Worm (Caenorhabditis elegans) whole organism, young adult: ENCODE measurements around the gene srx-2.

ENCODE experiments used
- B0336.3 ChIP-seq: fragments of 200-800 bp; sonication (Bioruptor generic); IDR thresholded peaks from 2 replicates; pipeline ENCODE4 v1.3.6; 2022; ENCODE audit warnings: missing genetic modification characterization, missing compliant biosample characterization
- F22D6.2 ChIP-seq: sonication (generic microtip); optimal IDR thresholded peaks from 2 replicates; lab custom pipeline; 2016; ENCODE audit warnings: mild to moderate bottlenecking, missing genetic modification characterization, missing compliant biosample characterization
- F37B4.10 ChIP-seq: fragments of 200-800 bp; sonication (Bioruptor generic); IDR thresholded peaks from 2 replicates; pipeline ENCODE4 v1.3.6; 2022; ENCODE audit warnings: missing genetic modification characterization, missing compliant biosample characterization
- F39B2.1 ChIP-seq: fragments of 200-800 bp; sonication (Bioruptor generic); IDR thresholded peaks from 2 replicates; pipeline ENCODE4 v1.3.6; 2022; ENCODE audit warnings: missing genetic modification reagents, missing genetic modification characterization, missing compliant biosample characterization
- F57A8.1 ChIP-seq: fragments of 200-800 bp; sonication (Bioruptor generic); optimal IDR thresholded peaks from 2 replicates; lab custom pipeline; 2018; ENCODE audit warnings: mild to moderate bottlenecking, missing genetic modification characterization, moderate library complexity, missing compliant biosample characterization
- F57C9.4 ChIP-seq: sonication (generic microtip); optimal IDR thresholded peaks from 2 replicates; lab custom pipeline; 2017; ENCODE audit warnings: mild to moderate bottlenecking, missing genetic modification characterization, missing compliant biosample characterization
- T07F8.4 ChIP-seq: sonication (generic microtip); optimal IDR thresholded peaks from 2 replicates; lab custom pipeline; 2016; ENCODE audit warnings: mild to moderate bottlenecking, missing genetic modification characterization, moderate library complexity, missing compliant biosample characterization
- Y56A3A.18 ChIP-seq: fragments of 200-800 bp; sonication (Bioruptor generic); IDR thresholded peaks from 2 replicates; pipeline ENCODE4 v1.3.6; 2022; ENCODE audit warnings: missing genetic modification reagents, missing genetic modification characterization, missing compliant biosample characterization
- akir-1 ChIP-seq: fragments of 200-800 bp; sonication (Bioruptor generic); optimal IDR thresholded peaks from 2 replicates; lab custom pipeline; 2018; ENCODE audit warnings: mild to moderate bottlenecking, missing genetic modification characterization, moderate library complexity, missing compliant biosample characterization
- athp-1 ChIP-seq: sonication (generic microtip); optimal IDR thresholded peaks from 2 replicates; lab custom pipeline; 2017; ENCODE audit warnings: mild to moderate bottlenecking, missing genetic modification characterization, missing compliant biosample characterization
- bed-2 ChIP-seq: fragments of 200-800 bp; sonication (Bioruptor generic); IDR thresholded peaks from 2 replicates; pipeline ENCODE4 v1.3.6; 2022; ENCODE audit warnings: missing genetic modification reagents, missing genetic modification characterization, missing compliant biosample characterization
- cebp-1 ChIP-seq, 2 experiments: fragments of 200-800 bp in 1 of 2; sonication (Bioruptor generic) in 1 of 2; sonication (generic microtip) in 1 of 2; IDR thresholded peaks in 1 of 2; optimal IDR thresholded peaks in 1 of 2; 2 replicates each; pipeline versions ENCODE4 v1.3.6 to Lab custom; 2017 to 2022; ENCODE audit warnings: missing compliant biosample characterization in 2 of 2, missing genetic modification characterization in 2 of 2, mild to moderate bottlenecking in 1 of 2, missing genetic modification reagents in 1 of 2, moderate library complexity in 1 of 2
- ceh-27 ChIP-seq: fragments of 200-800 bp; sonication (Bioruptor generic); optimal IDR thresholded peaks from 2 replicates; lab custom pipeline; 2018; ENCODE audit warnings: mild to moderate bottlenecking, missing genetic modification characterization, moderate library complexity, missing compliant biosample characterization
- ceh-40 ChIP-seq: fragments of 200-800 bp; sonication (Bioruptor generic); IDR thresholded peaks from 2 replicates; pipeline ENCODE4 v1.3.6; 2022; ENCODE audit warnings: missing genetic modification characterization, missing compliant biosample characterization
- ceh-79 ChIP-seq: sonication (generic microtip); optimal IDR thresholded peaks from 2 replicates; lab custom pipeline; 2017; ENCODE audit warnings: mild to moderate bottlenecking, missing genetic modification characterization, missing compliant biosample characterization
- dpl-1 ChIP-seq: fragments of 150-350 bp; optimal IDR thresholded peaks from 2 replicates; lab custom pipeline; 2014; ENCODE audit warnings: missing biosample characterization, missing genetic modification reagents, missing genetic modification characterization
- efl-1 ChIP-seq: fragments of 150-350 bp; optimal IDR thresholded peaks from 2 replicates; lab custom pipeline; 2014; ENCODE audit warnings: missing biosample characterization, missing genetic modification reagents, missing genetic modification characterization
- egl-44 ChIP-seq: fragments of 200-800 bp; sonication (Bioruptor generic); IDR thresholded peaks from 2 replicates; pipeline ENCODE4 v1.3.6; 2022; ENCODE audit warnings: missing genetic modification reagents, missing genetic modification characterization, missing compliant biosample characterization
- fkh-3 ChIP-seq: sonication (generic microtip); optimal IDR thresholded peaks from 2 replicates; lab custom pipeline; 2016; ENCODE audit warnings: mild to moderate bottlenecking, missing genetic modification characterization, missing compliant biosample characterization
- gei-17 ChIP-seq: fragments of 200-800 bp; sonication (Bioruptor generic); optimal IDR thresholded peaks from 2 replicates; lab custom pipeline; 2018; ENCODE audit warnings: mild to moderate bottlenecking, missing genetic modification characterization, missing compliant biosample characterization
- hlh-26 ChIP-seq: fragments of 200-800 bp; sonication (Bioruptor generic); conservative IDR thresholded peaks from 2 replicates; pipeline ENCODE4 v1.3.6; 2022; ENCODE audit warnings: missing genetic modification reagents, missing genetic modification characterization, missing compliant biosample characterization
- lin-26 ChIP-seq: fragments of 200-800 bp; sonication (Bioruptor generic); IDR thresholded peaks from 2 replicates; pipeline ENCODE4 v1.3.6; 2022; ENCODE audit warnings: missing genetic modification reagents, missing genetic modification characterization, missing compliant biosample characterization
- lsy-27 ChIP-seq: sonication (generic microtip); optimal IDR thresholded peaks from 2 replicates; lab custom pipeline; 2017; ENCODE audit warnings: missing genetic modification characterization, mild to moderate bottlenecking, missing compliant biosample characterization, antibody characterized with exemption, missing genotype, borderline replicate concordance; ENCODE audit not compliant: insufficient read depth
- madf-10 ChIP-seq: sonication (generic microtip); optimal IDR thresholded peaks from 2 replicates; lab custom pipeline; 2016; ENCODE audit warnings: mild to moderate bottlenecking, missing genetic modification characterization, missing compliant biosample characterization
- madf-6 ChIP-seq: fragments of 200-800 bp; sonication (Bioruptor generic); IDR thresholded peaks from 2 replicates; pipeline ENCODE4 v1.3.6; 2022; ENCODE audit warnings: missing genetic modification reagents, missing genetic modification characterization, missing compliant biosample characterization
- nfyb-1 ChIP-seq: fragments of 200-800 bp; sonication (Bioruptor generic); IDR thresholded peaks from 2 replicates; pipeline ENCODE4 v1.3.6; 2022; ENCODE audit warnings: missing genetic modification reagents, missing genetic modification characterization, missing compliant biosample characterization
- nhr-80 ChIP-seq: sonication (generic microtip); optimal IDR thresholded peaks from 2 replicates; lab custom pipeline; 2016; ENCODE audit warnings: missing genetic modification characterization, missing compliant biosample characterization
- pha-4 ChIP-seq: fragments of 150-350 bp; sonication (generic microtip); optimal IDR thresholded peaks from 2 replicates; lab custom pipeline; 2014; ENCODE audit warnings: missing biosample characterization, missing genetic modification reagents, missing genetic modification characterization
- rpc-1 ChIP-seq, 2 experiments: fragments of 150-350 bp in 1 of 2; sonication (generic microtip) in 1 of 2; optimal IDR thresholded peaks; 2 replicates each; lab custom pipeline; 2014 to 2018; ENCODE audit warnings: missing biosample characterization in 1 of 2, missing genetic modification characterization in 1 of 2, missing genetic modification reagents in 1 of 2, missing genotype in 1 of 2
- sdz-38 ChIP-seq: sonication (generic microtip); optimal IDR thresholded peaks from 2 replicates; lab custom pipeline; 2016; ENCODE audit warnings: missing genotype, missing genetic modification characterization, missing compliant biosample characterization
- snpc-1.1 ChIP-seq: sonication (generic microtip); optimal IDR thresholded peaks from 2 replicates; lab custom pipeline; 2017; ENCODE audit warnings: missing genetic modification characterization, mild to moderate bottlenecking, missing compliant biosample characterization, antibody characterized with exemption, moderate library complexity, missing genotype, missing genetic modification reagents; ENCODE audit not compliant: insufficient read depth
- tbp1 ChIP-seq: fragments of 200-800 bp; sonication (Bioruptor generic); optimal IDR thresholded peaks from 2 replicates; lab custom pipeline; 2018; ENCODE audit warnings: mild to moderate bottlenecking, missing genetic modification characterization, missing compliant biosample characterization
- tbx-9 ChIP-seq: sonication (generic microtip); optimal IDR thresholded peaks from 2 replicates; lab custom pipeline; 2016; ENCODE audit warnings: borderline replicate concordance, missing genetic modification characterization, inconsistent platforms, missing compliant biosample characterization
- xnd-1 ChIP-seq: sonication (generic microtip); optimal IDR thresholded peaks from 2 replicates; lab custom pipeline; 2016; ENCODE audit warnings: missing genotype, missing genetic modification reagents, missing genetic modification characterization, missing compliant biosample characterization
- zfh-2 ChIP-seq: fragments of 200-800 bp; sonication (Bioruptor generic); conservative IDR thresholded peaks from 2 replicates; pipeline ENCODE4 v1.3.6; 2022; ENCODE audit warnings: missing genetic modification reagents, missing genetic modification characterization, missing compliant biosample characterization
- ztf-18 ChIP-seq: sonication (generic microtip); optimal IDR thresholded peaks from 2 replicates; lab custom pipeline; 2016; ENCODE audit warnings: missing genotype, mild to moderate bottlenecking, missing genetic modification characterization, missing compliant biosample characterization
- ztf-22 ChIP-seq: fragments of 200-800 bp; sonication (Bioruptor generic); optimal IDR thresholded peaks from 2 replicates; lab custom pipeline; 2018; ENCODE audit warnings: mild to moderate bottlenecking, missing genetic modification characterization, moderate library complexity, missing compliant biosample characterization
- ztf-6 ChIP-seq: fragments of 200-800 bp; sonication (Bioruptor generic); IDR thresholded peaks from 2 replicates; pipeline ENCODE4 v1.3.6; 2022; ENCODE audit warnings: missing genetic modification reagents, missing genetic modification characterization, missing compliant biosample characterization

srx-2 gene

DNA sequence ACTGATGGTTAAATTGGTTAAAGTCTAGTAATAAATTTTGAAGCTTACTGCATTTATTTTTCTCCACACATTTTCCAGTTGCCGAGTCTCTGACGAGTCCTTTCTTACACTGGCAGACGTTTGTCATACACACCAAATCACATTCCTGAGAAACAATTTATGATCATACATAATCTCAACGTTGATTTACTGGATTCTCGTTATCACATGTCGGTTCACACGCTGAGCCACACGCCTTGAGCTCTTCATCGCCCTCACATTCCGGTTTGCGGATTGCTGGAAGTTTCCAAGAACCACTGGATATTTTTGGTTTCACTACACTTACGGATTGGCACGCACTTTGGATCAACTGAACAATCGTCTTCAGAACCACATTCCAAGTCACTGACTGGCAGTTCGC is 46.4 kb downstream of the srx-2 start:
- TF ChIP-seq madf-6 (no peak), snpc-1.1 (tag; lab: Kevin White, UChicago) (no peak), egl-44 (GFP tag; lab: Robert Waterston, UW) (no peak), ceh-27 (no peak), zfh-2 (GFP tag; lab: Robert Waterston, UW) (no peak), F39B2.1 (GFP tag; lab: Robert Waterston, UW) (no peak), cebp-1 (GFP tag; IDR thresholded peaks at IDR 0.05; lab: Robert Waterston, UW) (no peak), cebp-1 (tag; optimal IDR thresholded peaks at IDR 0.05; lab: Kevin White, UChicago) (no peak), tbx-9 (no peak), xnd-1 (tag; lab: Kevin White, UChicago) (no peak), F57A8.1 (GFP tag; lab: Kevin White, UChicago) (no peak)
- TF ChIP-seq, all 124 proteins: peak for 0

DNA sequence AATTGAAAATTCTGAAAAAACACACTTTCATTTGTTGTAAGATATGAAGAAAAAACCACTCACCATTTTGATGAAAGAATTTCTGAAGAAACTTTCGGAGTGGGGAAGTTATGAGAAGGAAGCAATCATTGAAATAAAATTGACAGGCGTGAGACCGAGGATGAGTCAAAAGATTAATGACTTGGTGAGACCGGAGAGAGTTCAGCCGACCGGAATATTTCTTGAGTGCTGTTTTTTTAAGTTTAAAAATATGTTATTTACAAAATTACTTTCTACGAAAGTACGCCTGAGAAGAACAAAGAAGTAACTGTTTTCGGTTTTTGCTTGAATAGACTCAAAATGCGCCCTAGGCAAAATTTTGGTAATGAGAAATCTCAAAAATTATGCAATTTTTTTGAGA is 47.0 kb downstream of the srx-2 start, which contains the start of gene C25E10.10:
TSS of gene C25E10.10 (minus strand) at position 101 of the 400 bp plus-strand sequence.
- TF ChIP-seq lin-26 (GFP tag; lab: Robert Waterston, UW) (no peak), akir-1 (no peak), T07F8.4 (tag; lab: Kevin White, UChicago) (no peak), ztf-22 (no peak), efl-1 (no peak), bed-2 (GFP tag; lab: Robert Waterston, UW) (no peak), fkh-3 (tag; lab: Kevin White, UChicago) (no peak), nfyb-1 (GFP tag; lab: Robert Waterston, UW) (no peak), Y56A3A.18 (GFP tag; lab: Robert Waterston, UW) (no peak), ztf-18 (tag; lab: Kevin White, UChicago) (no peak), dpl-1 (GFP tag; lab: Kevin White, UChicago) (no peak), ztf-6 (no peak), snpc-1.1 (tag; lab: Kevin White, UChicago) (no peak), nhr-80 (tag; lab: Kevin White, UChicago) (no peak), athp-1 (no peak), ceh-79 (no peak), tbp1 (GFP tag; lab: Kevin White, UChicago) (no peak), B0336.3 (GFP tag; lab: Robert Waterston, UW) (no peak)

DNA sequence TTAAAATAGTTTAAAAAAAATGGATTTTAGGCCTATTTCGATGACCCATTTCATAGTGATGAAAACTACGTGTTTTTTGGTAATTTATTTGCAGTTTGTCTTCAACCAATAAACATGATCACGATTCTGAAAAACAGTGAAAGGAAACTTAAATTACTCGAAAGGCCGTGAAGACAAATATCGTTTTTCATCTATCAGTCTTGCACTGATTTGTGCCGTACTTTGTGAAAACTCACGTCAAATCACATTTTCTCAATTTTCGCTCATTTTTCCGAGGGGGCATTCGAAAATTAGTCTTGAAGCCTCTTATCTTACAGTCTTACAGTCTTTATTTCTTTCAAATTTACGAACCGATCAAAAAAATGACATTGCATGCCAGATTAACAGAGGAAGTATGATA is 49.4 kb downstream of the srx-2 start, which contains the start of gene C25E10.11:
TSS of gene C25E10.11 (minus strand) at position 101 of the 400 bp plus-strand sequence.
- no peak for TF ChIP-seq F37B4.10
- no peak for TF ChIP-seq hlh-26 (GFP tag; lab: Robert Waterston, UW)
- TF ChIP-seq zfh-2 (GFP tag; lab: Robert Waterston, UW), result no peak
- no peak for TF ChIP-seq sdz-38 (tag; lab: Kevin White, UChicago)

DNA sequence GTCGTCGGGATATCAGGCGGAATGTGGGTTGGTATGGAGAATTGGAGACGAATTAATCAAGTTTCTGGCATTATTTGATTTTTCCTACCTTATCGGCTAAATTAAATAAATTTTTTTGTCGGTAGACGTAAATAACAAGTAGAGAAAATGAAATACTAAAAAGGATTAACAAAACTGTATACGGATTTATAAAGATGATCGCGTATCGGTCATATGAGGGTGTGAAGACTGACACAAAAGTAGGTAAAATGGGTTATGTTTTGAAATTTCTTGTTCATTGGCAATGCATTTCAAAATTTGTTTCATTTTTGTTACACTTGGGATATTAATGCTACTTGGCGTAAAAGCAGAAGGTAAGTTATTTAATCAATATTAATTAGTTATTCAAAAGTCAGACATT is 50.2 kb downstream of the srx-2 start, which contains the start of the genes C25E10.16 and C25E10.13:
TSS of gene C25E10.16 (minus strand) at position 101 of the 400 bp plus-strand sequence.
TSS of gene C25E10.13 (plus strand) at position 256 of the 400 bp plus-strand sequence.
- TF ChIP-seq madf-10 (tag; lab: Kevin White, UChicago), result no peak
- no peak for TF ChIP-seq rpc-1 (optimal IDR thresholded peaks at IDR 0.05; lab: Kevin White, UChicago)
- no peak for TF ChIP-seq rpc-1 (tag; optimal IDR thresholded peaks at IDR 0.05; lab: Kevin White, UChicago)
- no peak for TF ChIP-seq gei-17 (GFP tag; lab: Kevin White, UChicago)
- no peak for TF ChIP-seq F57C9.4 (tag; lab: Kevin White, UChicago)
- no peak for TF ChIP-seq pha-4 (tag; lab: Kevin White, UChicago)
- no peak for TF ChIP-seq F22D6.2 (tag; lab: Kevin White, UChicago)
- TF ChIP-seq ceh-40 (GFP tag; lab: Robert Waterston, UW), result no peak
- no peak for TF ChIP-seq lsy-27
